Worm (Caenorhabditis elegans): ENCODE results near the gene unc-25.

DNA sequence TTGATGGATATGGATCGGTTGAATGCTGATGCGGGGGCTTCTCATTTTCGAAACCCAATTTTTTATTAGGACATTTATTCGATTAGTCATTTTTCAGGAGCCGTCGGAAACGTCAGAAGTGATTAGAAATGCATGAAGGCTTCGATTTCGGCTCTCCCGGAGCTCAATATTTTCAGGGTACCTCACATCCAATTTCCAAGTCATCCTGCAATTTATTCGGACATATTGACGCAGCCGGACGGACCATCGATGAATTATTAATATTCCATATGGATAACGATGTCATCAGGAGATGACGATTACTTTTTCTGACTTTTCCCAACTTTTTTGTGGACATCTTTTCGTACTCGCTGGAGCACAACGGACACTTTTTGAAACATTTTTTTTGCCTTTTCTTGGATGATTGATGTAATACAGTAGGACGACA is 35.8 kb upstream of the unc-25 start:
- TF ChIP-seq unc-62 (GFP tag; optimal IDR thresholded peaks at IDR 0.05): no peak
- no peak for TF ChIP-seq nhr-28 (tag; optimal IDR thresholded peaks at IDR 0.05)
- TF ChIP-seq ham-2 (GFP tag; optimal IDR thresholded peaks at IDR 0.05): no peak
- TF ChIP-seq lin-13 (tag; optimal IDR thresholded peaks at IDR 0.05): no peak
- no peak for TF ChIP-seq ceh-39 (tag; optimal IDR thresholded peaks at IDR 0.05)
- TF ChIP-seq ces-1 (GFP tag; optimal IDR thresholded peaks at IDR 0.05): no peak
- no peak for TF ChIP-seq unc-39 (tag; optimal IDR thresholded peaks at IDR 0.05)
- no peak for TF ChIP-seq pha-4 (tag; optimal IDR thresholded peaks at IDR 0.05)
- no peak for TF ChIP-seq nhr-12 (tag; optimal IDR thresholded peaks at IDR 0.05)
- TF ChIP-seq elt-1 (tag; optimal IDR thresholded peaks at IDR 0.05; ENCODE audit: borderline replicate concordance, insufficient read depth): no peak
- TF ChIP-seq nhr-76 (tag; optimal IDR thresholded peaks at IDR 0.05): no peak
- TF ChIP-seq zip-8 (tag; optimal IDR thresholded peaks at IDR 0.05): no peak
- no peak for TF ChIP-seq elt-3 (tag; optimal IDR thresholded peaks at IDR 0.05)
- no peak for TF ChIP-seq ztf-11 (tag; optimal IDR thresholded peaks at IDR 0.05)

All from whole organism, mixed stage, embryonic.